Fruit fly (Drosophila melanogaster) whole organism, embryonic: ENCODE measurements around the gene Tomosyn.

Source experiments
- B-H1 ChIP-seq: fragments of 200-800 bp; sonication (Bioruptor generic); IDR thresholded peaks from 3 replicates; pipeline ENCODE4 v1.3.6; 2022; ENCODE audit warnings: missing biosample characterization, missing genetic modification characterization
- BEAF-32 ChIP-seq: fragments of 200-800 bp; sonication (Bioruptor generic); optimal IDR thresholded peaks from 3 replicates; lab custom pipeline; 2017; ENCODE audit warnings: missing biosample characterization, missing genetic modification characterization, mild to moderate bottlenecking, moderate library complexity, missing genetic modification reagents
- CG10274 ChIP-seq: fragments of 200-800 bp; sonication (Bioruptor generic); optimal IDR thresholded peaks from 3 replicates; lab custom pipeline; 2017; ENCODE audit warnings: missing biosample characterization, mild to moderate bottlenecking, missing genetic modification characterization
- CG15696 ChIP-seq: fragments of 200-800 bp; sonication (Bioruptor generic); optimal IDR thresholded peaks from 2 replicates; lab custom pipeline; 2019; ENCODE audit warnings: missing biosample characterization, mild to moderate bottlenecking, missing genetic modification characterization, moderate library complexity
- CG17361 ChIP-seq: fragments of 200-800 bp; sonication (Bioruptor generic); IDR thresholded peaks from 3 replicates; pipeline ENCODE4 v1.3.6; 2022; ENCODE audit warnings: missing biosample characterization, missing genetic modification characterization
- CG17568 ChIP-seq: fragments of 200-800 bp; sonication (Bioruptor generic); optimal IDR thresholded peaks from 2 replicates; lab custom pipeline; 2018; ENCODE audit warnings: missing biosample characterization, mild to moderate bottlenecking, missing genetic modification characterization, moderate library complexity
- CG2199 ChIP-seq: fragments of 200-800 bp; sonication (Bioruptor generic); IDR thresholded peaks from 3 replicates; pipeline ENCODE4 v1.3.6; 2022; ENCODE audit warnings: missing biosample characterization, missing genetic modification characterization
- CG2712 ChIP-seq: fragments of 200-800 bp; optimal IDR thresholded peaks from 3 replicates; lab custom pipeline; 2019; ENCODE audit warnings: missing biosample characterization, mild to moderate bottlenecking, missing genetic modification characterization, moderate library complexity
- CG30020 ChIP-seq: fragments of 200-800 bp; optimal IDR thresholded peaks from 2 replicates; lab custom pipeline; 2019; ENCODE audit warnings: missing biosample characterization, mild to moderate bottlenecking, missing genetic modification characterization, moderate library complexity
- CG30403 ChIP-seq: fragments of 200-800 bp; sonication (Bioruptor generic); optimal IDR thresholded peaks from 3 replicates; lab custom pipeline; 2016; ENCODE audit warnings: missing biosample characterization, missing genetic modification characterization
- CG31388 ChIP-seq: fragments of 200-800 bp; sonication (Bioruptor generic); optimal IDR thresholded peaks from 2 replicates; lab custom pipeline; 2016; ENCODE audit warnings: missing biosample characterization, missing genetic modification characterization
- CG5953 ChIP-seq: fragments of 200-800 bp; sonication (Bioruptor generic); IDR thresholded peaks from 2 replicates; pipeline ENCODE4 v1.3.6; 2022; ENCODE audit warnings: missing biosample characterization, missing genetic modification characterization
- Chrac-16 ChIP-seq: fragments of 200-800 bp; sonication (Bioruptor generic); optimal IDR thresholded peaks from 3 replicates; lab custom pipeline; 2016; ENCODE audit warnings: missing biosample characterization, missing genetic modification characterization
- CoRest ChIP-seq: fragments of 200-800 bp; sonication (Bioruptor generic); optimal IDR thresholded peaks from 3 replicates; lab custom pipeline; 2018; ENCODE audit warnings: missing biosample characterization, mild to moderate bottlenecking, missing genetic modification characterization, moderate library complexity
- D19A ChIP-seq: fragments of 200-800 bp; optimal IDR thresholded peaks from 3 replicates; lab custom pipeline; 2019; ENCODE audit warnings: missing biosample characterization, mild to moderate bottlenecking, missing genetic modification characterization, moderate library complexity
- D19B ChIP-seq: fragments of 200-800 bp; sonication (Bioruptor generic); optimal IDR thresholded peaks from 2 replicates; lab custom pipeline; 2017; ENCODE audit warnings: missing biosample characterization, mild to moderate bottlenecking, missing genetic modification characterization
- Fer3 ChIP-seq: fragments of 200-800 bp; sonication (Bioruptor generic); optimal IDR thresholded peaks from 2 replicates; lab custom pipeline; 2018; ENCODE audit warnings: missing biosample characterization, mild to moderate bottlenecking, missing genetic modification characterization, moderate library complexity
- H15 ChIP-seq: fragments of 200-800 bp; sonication (Bioruptor generic); IDR thresholded peaks from 3 replicates; pipeline ENCODE4 v1.3.6; 2022; ENCODE audit warnings: missing biosample characterization, missing genetic modification characterization
- HmgD ChIP-seq: fragments of 200-800 bp; sonication (Bioruptor generic); optimal IDR thresholded peaks from 3 replicates; lab custom pipeline; 2016; ENCODE audit warnings: missing biosample characterization, missing genetic modification characterization
- Kr ChIP-seq: fragments of 200-800 bp; sonication (Bioruptor generic); optimal IDR thresholded peaks from 2 replicates; lab custom pipeline; 2017; ENCODE audit warnings: missing biosample characterization, mild to moderate bottlenecking, missing genetic modification characterization
- Lim3 ChIP-seq: fragments of 200-800 bp; sonication (Bioruptor generic); IDR thresholded peaks from 2 replicates; pipeline ENCODE4 v1.3.6; 2022; ENCODE audit warnings: missing biosample characterization, missing genetic modification characterization
- Med ChIP-seq: fragments of 200-800 bp; sonication (Bioruptor generic); peaks from one replicate; lab custom pipeline; 2016; ENCODE audit warnings: missing biosample characterization, missing genetic modification characterization, mild to moderate bottlenecking, inconsistent platforms, moderate library complexity
- Meics ChIP-seq: fragments of 200-800 bp; sonication (Bioruptor generic); optimal IDR thresholded peaks from 2 replicates; lab custom pipeline; 2017; ENCODE audit warnings: missing biosample characterization, mild to moderate bottlenecking, missing genetic modification characterization
- NC2β ChIP-seq: fragments of 200-800 bp; sonication (Bioruptor generic); optimal IDR thresholded peaks from 2 replicates; lab custom pipeline; 2016; ENCODE audit warnings: missing biosample characterization, missing genetic modification characterization
- bowl ChIP-seq: fragments of 200-800 bp; sonication (Bioruptor generic); IDR thresholded peaks from 2 replicates; pipeline ENCODE4 v1.3.6; 2022; ENCODE audit warnings: missing biosample characterization, missing genetic modification characterization
- br ChIP-seq: fragments of >200 bp; optimal IDR thresholded peaks from 2 replicates; lab custom pipeline; 2017
- bsh ChIP-seq, 2 experiments: fragments of 200-800 bp; sonication (Bioruptor generic); optimal IDR thresholded peaks; 2 replicates each; lab custom pipeline; 2017 to 2018; ENCODE audit warnings: mild to moderate bottlenecking in 2 of 2, missing biosample characterization in 2 of 2, missing genetic modification characterization in 2 of 2, moderate library complexity in 1 of 2
- cato ChIP-seq: fragments of 200-800 bp; sonication (Bioruptor generic); optimal IDR thresholded peaks from 2 replicates; lab custom pipeline; 2016; ENCODE audit warnings: missing biosample characterization, missing genetic modification characterization, borderline replicate concordance
- danr ChIP-seq: fragments of 200-800 bp; sonication (Bioruptor generic); IDR thresholded peaks from 2 replicates; pipeline ENCODE4 v1.3.6; 2022; ENCODE audit warnings: missing biosample characterization, missing genetic modification characterization
- ems ChIP-seq: fragments of 200-800 bp; sonication (Bioruptor generic); optimal IDR thresholded peaks from 3 replicates; lab custom pipeline; 2016; ENCODE audit warnings: missing biosample characterization, missing genetic modification characterization
- fd3F ChIP-seq: fragments of 200-800 bp; sonication (Bioruptor generic); optimal IDR thresholded peaks from 2 replicates; lab custom pipeline; 2018; ENCODE audit warnings: missing biosample characterization, mild to moderate bottlenecking, missing genetic modification characterization, moderate library complexity
- gfzf ChIP-seq: fragments of 200-800 bp; sonication (Bioruptor generic); optimal IDR thresholded peaks from 2 replicates; lab custom pipeline; 2016; ENCODE audit warnings: missing biosample characterization, mild to moderate bottlenecking, missing genetic modification characterization, moderate library complexity
- grn ChIP-seq: fragments of 200-800 bp; sonication (Bioruptor generic); optimal IDR thresholded peaks from 3 replicates; lab custom pipeline; 2017; ENCODE audit warnings: missing biosample characterization, missing genetic modification characterization
- ind ChIP-seq: fragments of 200-800 bp; sonication (Bioruptor generic); optimal IDR thresholded peaks from 3 replicates; lab custom pipeline; 2016; ENCODE audit warnings: missing biosample characterization, missing genetic modification characterization
- jumu ChIP-seq: fragments of 200-800 bp; sonication (Bioruptor generic); optimal IDR thresholded peaks from 3 replicates; lab custom pipeline; 2016; ENCODE audit warnings: missing biosample characterization, missing genetic modification characterization
- kah ChIP-seq: fragments of 200-800 bp; sonication (Bioruptor generic); optimal IDR thresholded peaks from 2 replicates; lab custom pipeline; 2018; ENCODE audit warnings: missing biosample characterization, mild to moderate bottlenecking, missing genetic modification characterization
- lbe ChIP-seq: fragments of 200-800 bp; sonication (Bioruptor generic); optimal IDR thresholded peaks from 2 replicates; lab custom pipeline; 2016; ENCODE audit warnings: missing biosample characterization, mild to moderate bottlenecking, missing genetic modification characterization
- nau ChIP-seq: fragments of 200-800 bp; sonication (Bioruptor generic); optimal IDR thresholded peaks from 3 replicates; lab custom pipeline; 2017; ENCODE audit warnings: missing biosample characterization, mild to moderate bottlenecking, missing genetic modification characterization, missing genetic modification reagents
- oc ChIP-seq: fragments of 200-800 bp; sonication (Bioruptor generic); optimal IDR thresholded peaks from 2 replicates; lab custom pipeline; 2018; ENCODE audit warnings: missing biosample characterization, mild to moderate bottlenecking, missing genetic modification characterization, moderate library complexity
- odd ChIP-seq: fragments of 200-800 bp; sonication (Bioruptor generic); optimal IDR thresholded peaks from 2 replicates; lab custom pipeline; 2017; ENCODE audit warnings: missing biosample characterization, mild to moderate bottlenecking, missing genetic modification characterization
- pfk ChIP-seq: fragments of 200-800 bp; sonication (Bioruptor generic); optimal IDR thresholded peaks from 2 replicates; lab custom pipeline; 2018; ENCODE audit warnings: missing biosample characterization, mild to moderate bottlenecking, missing genetic modification characterization, moderate library complexity
- prd ChIP-seq, 3 experiments: fragments of >200 bp in 2 of 3; fragments of 200-800 bp in 1 of 3; sonication (Bioruptor generic) in 1 of 3; optimal IDR thresholded peaks in 2 of 3; IDR thresholded peaks in 1 of 3; 2 replicates in 2 of 3; 3 replicates in 1 of 3; pipeline versions ENCODE4 v1.3.6 to Lab custom; 2017 to 2022; ENCODE audit warnings: missing biosample characterization in 1 of 3, missing genetic modification characterization in 1 of 3
- repo ChIP-seq: fragments of 200-800 bp; sonication (Bioruptor generic); optimal IDR thresholded peaks from 2 replicates; lab custom pipeline; 2016; ENCODE audit warnings: missing biosample characterization, missing genetic modification characterization
- sima ChIP-seq: fragments of 200-800 bp; sonication (Bioruptor generic); optimal IDR thresholded peaks from 2 replicates; lab custom pipeline; 2016; ENCODE audit warnings: missing biosample characterization, missing genetic modification characterization
- sr ChIP-seq: fragments of 200-800 bp; sonication (Bioruptor generic); IDR thresholded peaks from 3 replicates; pipeline ENCODE4 v1.3.6; 2022; ENCODE audit warnings: missing biosample characterization, missing genetic modification characterization
- stwl ChIP-seq: fragments of 200-800 bp; sonication (Bioruptor generic); optimal IDR thresholded peaks from 3 replicates; lab custom pipeline; 2018; ENCODE audit warnings: missing biosample characterization, mild to moderate bottlenecking, missing genetic modification characterization, moderate library complexity
- tio ChIP-seq: fragments of 200-800 bp; sonication (Bioruptor generic); optimal IDR thresholded peaks from 2 replicates; lab custom pipeline; 2017; ENCODE audit warnings: missing biosample characterization, missing genetic modification characterization, inconsistent platforms
- unc-4 ChIP-seq: fragments of 200-800 bp; sonication (Bioruptor generic); IDR thresholded peaks from 2 replicates; pipeline ENCODE4 v1.3.6; 2022; ENCODE audit warnings: missing biosample characterization, missing genetic modification characterization; ENCODE audit not compliant: partially characterized antibody
- unpg ChIP-seq: fragments of 200-800 bp; sonication (Bioruptor generic); optimal IDR thresholded peaks from 3 replicates; lab custom pipeline; 2018; ENCODE audit warnings: missing biosample characterization, mild to moderate bottlenecking, missing genetic modification characterization, moderate library complexity
- vvl ChIP-seq: fragments of 200-800 bp; sonication (Bioruptor generic); IDR thresholded peaks from 2 replicates; pipeline ENCODE4 v1.3.6; 2022; ENCODE audit warnings: missing biosample characterization, missing genetic modification characterization
- zf30C ChIP-seq: fragments of 200-800 bp; sonication (Bioruptor generic); optimal IDR thresholded peaks from 3 replicates; lab custom pipeline; 2018; ENCODE audit warnings: missing biosample characterization, mild to moderate bottlenecking, missing genetic modification characterization

Tomosyn gene

DNA sequence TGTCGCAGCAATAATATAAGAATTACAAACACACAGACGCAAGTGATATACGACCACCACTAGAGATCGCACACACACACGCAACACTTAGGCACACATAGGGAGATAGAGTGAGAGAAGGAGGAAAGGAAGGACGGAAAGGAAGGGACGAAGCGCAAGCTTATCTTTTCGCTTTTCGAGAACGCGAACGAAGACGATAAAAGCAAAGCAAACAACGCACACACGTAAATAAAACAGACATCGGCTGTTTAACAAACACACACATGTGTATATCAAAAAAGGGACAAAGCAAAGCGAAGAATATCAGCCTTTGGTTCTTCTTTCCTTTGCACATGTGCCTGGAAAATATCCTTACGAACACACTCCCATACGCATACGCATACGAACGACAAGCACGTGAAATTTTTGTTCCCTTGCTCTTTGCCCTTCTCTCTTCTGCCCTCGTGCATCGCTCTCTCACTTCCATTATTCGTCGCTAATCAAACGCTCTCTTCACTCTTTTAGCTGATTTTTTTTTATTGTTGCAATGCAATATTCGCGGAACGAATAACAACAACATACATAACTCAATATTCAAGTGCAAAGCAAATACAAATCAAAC lies 28.7 kb downstream of the Tomosyn start (continued):
- no peak for TF ChIP-seq CG30020 (tag; lab: Kevin White, UChicago)
- TF ChIP-seq kah (GFP tag; lab: Kevin White, UChicago): no peak
- peak; percentile 77 for TF ChIP-seq CG15696
- no peak for TF ChIP-seq CG17361
- TF ChIP-seq CG31388: no peak
- no peak for TF ChIP-seq CG2712 (tag; lab: Kevin White, UChicago)
- TF ChIP-seq H15 (GFP tag; lab: Robert Waterston, UW): no peak
- no peak for TF ChIP-seq CG5953 (GFP tag; lab: Robert Waterston, UW)
- no peak for TF ChIP-seq D19A (tag; lab: Kevin White, UChicago)
- peak; percentile 13 for TF ChIP-seq nau (GFP tag; lab: Kevin White, UChicago)
- peak; percentile 17 for TF ChIP-seq Kr (GFP tag; lab: Kevin White, UChicago)
- TF ChIP-seq prd (optimal IDR thresholded peaks at IDR 0.05; lab: Kevin White, UChicago): no peak
- TF ChIP-seq prd (GFP tag; IDR thresholded peaks at IDR 0.05; lab: Robert Waterston, UW): no peak
- no peak for TF ChIP-seq sr (GFP tag; lab: Robert Waterston, UW)
- TF ChIP-seq NC2β (GFP tag; lab: Kevin White, UChicago): no peak
- peak; percentile 34 for TF ChIP-seq pfk
- no peak for TF ChIP-seq grn
- TF ChIP-seq CG10274 (GFP tag; lab: Kevin White, UChicago): no peak
- TF ChIP-seq CoRest: no peak
- no peak for TF ChIP-seq br (lab: Kevin White, UChicago)
- TF ChIP-seq gfzf: no peak
- TF ChIP-seq cato: no peak
- TF ChIP-seq BEAF-32 (GFP tag; lab: Kevin White, UChicago): no peak
- no peak for TF ChIP-seq jumu (GFP tag; lab: Kevin White, UChicago)
- TF ChIP-seq B-H1 (GFP tag; lab: Robert Waterston, UW): no peak
- no peak for TF ChIP-seq Chrac-16 (GFP tag; lab: Kevin White, UChicago)
- TF ChIP-seq danr (GFP tag; lab: Robert Waterston, UW): no peak
- no peak for TF ChIP-seq sima (GFP tag; lab: Kevin White, UChicago)
- TF ChIP-seq Meics (GFP tag; lab: Kevin White, UChicago): no peak
- no peak for TF ChIP-seq tio (GFP tag; lab: Kevin White, UChicago)
- no peak for TF ChIP-seq stwl (tag; lab: Kevin White, UChicago)
- TF ChIP-seq CG30403: no peak
- no peak for TF ChIP-seq ind (GFP tag; lab: Kevin White, UChicago)
- TF ChIP-seq lbe (GFP tag; lab: Kevin White, UChicago): peak; percentile 24
- TF ChIP-seq fd3F (GFP tag; lab: Kevin White, UChicago): no peak
- TF ChIP-seq unc-4 (GFP tag; lab: Robert Waterston, UW): no peak
- TF ChIP-seq oc: no peak
- TF ChIP-seq CG2199 (GFP tag; lab: Robert Waterston, UW): 0 out of 3 replicates have a peak, but pooled peaks have one; percentile 39
- peak; percentile 8 for TF ChIP-seq zf30C
- no peak for TF ChIP-seq HmgD (GFP tag; lab: Kevin White, UChicago)
- no peak for TF ChIP-seq ems (GFP tag; lab: Kevin White, UChicago)
- TF ChIP-seq Fer3 (tag; lab: Kevin White, UChicago): no peak
- TF ChIP-seq vvl: no peak
- TF ChIP-seq bowl (GFP tag; lab: Robert Waterston, UW): no peak
- TF ChIP-seq Lim3 (GFP tag; lab: Robert Waterston, UW): no peak
- no peak for TF ChIP-seq bsh (GFP tag; optimal IDR thresholded peaks at IDR 0.05; lab: Kevin White, UChicago)
- TF ChIP-seq unpg (GFP tag; lab: Kevin White, UChicago): no peak
- no peak for TF ChIP-seq repo (GFP tag; lab: Kevin White, UChicago)
- TF ChIP-seq odd: no peak
- TF ChIP-seq CG17568 (GFP tag; lab: Kevin White, UChicago): no peak
- TF ChIP-seq Med (GFP tag; lab: Kevin White, UChicago): peak; percentile 78
- TF ChIP-seq D19B: no peak
